Fruit fly (Drosophila melanogaster) whole organism, prepupa: ENCODE measurements around the gene CG9586.
A peak's percentile ranks its signal among the peaks of the same experiment; 100 is the strongest.

ENCODE experiments used
- CG10631 ChIP-seq: fragments of 200-800 bp; sonication (Bioruptor generic); optimal IDR thresholded peaks from 2 replicates; lab custom pipeline; 2016; ENCODE audit warnings: missing biosample characterization, missing genetic modification characterization
- CG11294 ChIP-seq: fragments of 200-800 bp; sonication (Bioruptor generic); IDR thresholded peaks from 2 replicates; pipeline ENCODE4 v1.3.6; 2022; ENCODE audit warnings: missing biosample characterization, missing genetic modification characterization
- CG11762 ChIP-seq: fragments of 200-800 bp; sonication (Bioruptor generic); optimal IDR thresholded peaks from 3 replicates; lab custom pipeline; 2016; ENCODE audit warnings: missing biosample characterization, missing genetic modification characterization; ENCODE audit not compliant: insufficient read depth
- CG11902 ChIP-seq: fragments of 200-800 bp; sonication (Bioruptor generic); optimal IDR thresholded peaks from 3 replicates; lab custom pipeline; 2016; ENCODE audit warnings: missing biosample characterization, missing genetic modification characterization
- CG15336 ChIP-seq: fragments of 200-800 bp; sonication (Bioruptor generic); IDR thresholded peaks from 2 replicates; pipeline ENCODE4 v1.3.6; 2022; ENCODE audit warnings: missing biosample characterization, missing genetic modification characterization
- CG1621 ChIP-seq: fragments of 200-800 bp; sonication (Bioruptor generic); optimal IDR thresholded peaks from 3 replicates; lab custom pipeline; 2018; ENCODE audit warnings: missing biosample characterization, mild to moderate bottlenecking, missing genetic modification characterization
- CG16779 ChIP-seq: fragments of 200-800 bp; sonication (Bioruptor generic); optimal IDR thresholded peaks from 3 replicates; lab custom pipeline; 2017; ENCODE audit warnings: missing biosample characterization, mild to moderate bottlenecking, missing genetic modification characterization
- CG32006 ChIP-seq: fragments of 200-800 bp; sonication (Bioruptor generic); optimal IDR thresholded peaks from 3 replicates; lab custom pipeline; 2017; ENCODE audit warnings: missing biosample characterization, mild to moderate bottlenecking, missing genetic modification characterization
- CG3919 ChIP-seq: fragments of 200-800 bp; sonication (Bioruptor generic); optimal IDR thresholded peaks from 3 replicates; lab custom pipeline; 2016; ENCODE audit warnings: missing biosample characterization, missing genetic modification characterization
- CG6163 ChIP-seq: fragments of 200-800 bp; sonication (Bioruptor generic); IDR thresholded peaks from 3 replicates; pipeline ENCODE4 v1.3.6; 2022; ENCODE audit warnings: missing biosample characterization, missing genetic modification characterization
- CG6276 ChIP-seq: fragments of 200-800 bp; sonication (Bioruptor generic); optimal IDR thresholded peaks from 2 replicates; lab custom pipeline; 2017; ENCODE audit warnings: missing biosample characterization, mild to moderate bottlenecking, missing genetic modification characterization
- CG6792 ChIP-seq: fragments of 200-800 bp; sonication (Bioruptor generic); optimal IDR thresholded peaks from 3 replicates; lab custom pipeline; 2016; ENCODE audit warnings: missing biosample characterization, missing genetic modification characterization
- CG6808 ChIP-seq: fragments of 200-800 bp; sonication (Bioruptor generic); optimal IDR thresholded peaks from 3 replicates; lab custom pipeline; 2017; ENCODE audit warnings: missing biosample characterization, missing genetic modification characterization, mild to moderate bottlenecking, moderate library complexity, missing genetic modification reagents
- CG8119 ChIP-seq: fragments of 200-800 bp; sonication (Bioruptor generic); IDR thresholded peaks from 3 replicates; pipeline ENCODE4 v1.3.6; 2022; ENCODE audit warnings: missing biosample characterization, missing genetic modification characterization
- CG8319 ChIP-seq: fragments of 200-800 bp; sonication (Bioruptor generic); optimal IDR thresholded peaks from 3 replicates; lab custom pipeline; 2016; ENCODE audit warnings: missing biosample characterization, missing genetic modification characterization
- CG8632 ChIP-seq: fragments of 200-800 bp; sonication (Bioruptor generic); optimal IDR thresholded peaks from 3 replicates; lab custom pipeline; 2016; ENCODE audit warnings: missing biosample characterization, missing genetic modification characterization
- CG9139 ChIP-seq: fragments of 200-800 bp; sonication (Bioruptor generic); optimal IDR thresholded peaks from 3 replicates; lab custom pipeline; 2017; ENCODE audit warnings: missing biosample characterization, mild to moderate bottlenecking, missing genetic modification characterization
- Eip75B ChIP-seq: fragments of 200-800 bp; sonication (Bioruptor generic); optimal IDR thresholded peaks from 3 replicates; lab custom pipeline; 2016; ENCODE audit warnings: missing biosample characterization, missing genetic modification characterization
- Eip78C ChIP-seq: fragments of 200-800 bp; sonication (Bioruptor generic); peaks from one replicate; lab custom pipeline; 2016; ENCODE audit warnings: missing biosample characterization, missing genetic modification characterization
- Eip93F ChIP-seq: fragments of 200-800 bp; sonication (Bioruptor generic); optimal IDR thresholded peaks from 2 replicates; lab custom pipeline; 2016; ENCODE audit warnings: missing biosample characterization, mild to moderate bottlenecking, missing genetic modification characterization
- Ets21C ChIP-seq: fragments of 200-800 bp; sonication (Bioruptor generic); optimal IDR thresholded peaks from 3 replicates; lab custom pipeline; 2016; ENCODE audit warnings: missing biosample characterization, missing genetic modification characterization
- Ets96B ChIP-seq: fragments of 200-800 bp; optimal IDR thresholded peaks from 2 replicates; lab custom pipeline; 2019; ENCODE audit warnings: missing biosample characterization, mild to moderate bottlenecking, missing genetic modification characterization, moderate library complexity
- Gug ChIP-seq: fragments of 200-800 bp; sonication (Bioruptor generic); IDR thresholded peaks from 2 replicates; pipeline ENCODE4 v1.3.6; 2022; ENCODE audit warnings: missing biosample characterization, missing genetic modification characterization
- Hr39 ChIP-seq: fragments of 200-800 bp; sonication (Bioruptor generic); optimal IDR thresholded peaks from 2 replicates; lab custom pipeline; 2016; ENCODE audit warnings: missing biosample characterization, missing genetic modification characterization
- Hr4 ChIP-seq: fragments of 200-800 bp; sonication (Bioruptor generic); optimal IDR thresholded peaks from 3 replicates; lab custom pipeline; 2016; ENCODE audit warnings: missing biosample characterization, missing genetic modification characterization
- OdsH ChIP-seq: fragments of 200-800 bp; sonication (Bioruptor generic); optimal IDR thresholded peaks from 3 replicates; lab custom pipeline; 2016; ENCODE audit warnings: missing biosample characterization, missing genetic modification characterization
- Sox14 ChIP-seq: fragments of 200-800 bp; sonication (Bioruptor generic); optimal IDR thresholded peaks from 3 replicates; lab custom pipeline; 2016; ENCODE audit warnings: missing biosample characterization, missing genetic modification characterization
- Sox15 ChIP-seq: fragments of 200-800 bp; sonication (Bioruptor generic); optimal IDR thresholded peaks from 3 replicates; lab custom pipeline; 2016; ENCODE audit warnings: missing biosample characterization, missing genetic modification characterization
- achi ChIP-seq: fragments of 200-800 bp; sonication (Bioruptor generic); optimal IDR thresholded peaks from 3 replicates; lab custom pipeline; 2016; ENCODE audit warnings: missing biosample characterization, missing genetic modification characterization
- dsx ChIP-seq: fragments of 200-800 bp; optimal IDR thresholded peaks from 3 replicates; lab custom pipeline; 2019; ENCODE audit warnings: missing biosample characterization, mild to moderate bottlenecking, missing genetic modification characterization, moderate library complexity; ENCODE audit not compliant: poor library complexity, severe bottlenecking
- eg ChIP-seq: fragments of 200-800 bp; sonication (Bioruptor generic); IDR thresholded peaks from 3 replicates; pipeline ENCODE4 v1.3.6; 2022; ENCODE audit warnings: missing biosample characterization, missing genetic modification characterization
- esn ChIP-seq: fragments of 200-800 bp; sonication (Bioruptor generic); optimal IDR thresholded peaks from 2 replicates; lab custom pipeline; 2016; ENCODE audit warnings: missing biosample characterization, mild to moderate bottlenecking, missing genetic modification characterization, moderate library complexity
- fd59A ChIP-seq: fragments of 200-800 bp; sonication (Bioruptor generic); optimal IDR thresholded peaks from 2 replicates; lab custom pipeline; 2017; ENCODE audit warnings: missing biosample characterization, mild to moderate bottlenecking, missing genetic modification characterization, missing genetic modification reagents
- fd85E ChIP-seq: fragments of 200-800 bp; sonication (Bioruptor generic); optimal IDR thresholded peaks from 3 replicates; lab custom pipeline; 2016; ENCODE audit warnings: missing biosample characterization, missing genetic modification characterization
- fkh ChIP-seq: fragments of 200-800 bp; sonication (Bioruptor generic); optimal IDR thresholded peaks from 3 replicates; lab custom pipeline; 2017; ENCODE audit warnings: missing biosample characterization, mild to moderate bottlenecking, missing genetic modification characterization, moderate library complexity
- lz ChIP-seq: fragments of 200-800 bp; sonication (Bioruptor generic); optimal IDR thresholded peaks from 3 replicates; lab custom pipeline; 2016; ENCODE audit warnings: missing biosample characterization, missing genetic modification characterization
- net ChIP-seq: fragments of 200-800 bp; sonication (Bioruptor generic); optimal IDR thresholded peaks from 3 replicates; lab custom pipeline; 2016; ENCODE audit warnings: missing biosample characterization, missing genetic modification characterization
- pdm3 ChIP-seq: fragments of 200-800 bp; sonication (Bioruptor generic); optimal IDR thresholded peaks from 3 replicates; lab custom pipeline; 2016; ENCODE audit warnings: missing biosample characterization, missing genetic modification characterization
- spab ChIP-seq: fragments of 200-800 bp; sonication (Bioruptor generic); optimal IDR thresholded peaks from 2 replicates; lab custom pipeline; 2017; ENCODE audit warnings: missing biosample characterization, mild to moderate bottlenecking, missing genetic modification characterization, missing genetic modification reagents
- svp ChIP-seq: fragments of 200-800 bp; sonication (Bioruptor generic); peaks from one replicate; lab custom pipeline; 2016; ENCODE audit warnings: missing biosample characterization, missing genetic modification characterization

CG9586 gene

dm6 chr2L:9160090-9160489 lies 6.2 kb downstream of the CG9586 start:
- TF ChIP-seq CG8632 (GFP tag; lab: Kevin White, UChicago) (no peak), CG6808 (no peak), Sox14 (GFP tag; lab: Kevin White, UChicago) (no peak), CG3919 (GFP tag; lab: Kevin White, UChicago) (no peak), Eip75B (GFP tag; lab: Kevin White, UChicago) (no peak), Hr4 (GFP tag; lab: Kevin White, UChicago) (no peak), Ets96B (tag; lab: Kevin White, UChicago) (no peak), Eip78C (no peak), CG8319 (GFP tag; lab: Kevin White, UChicago) (no peak), fd59A (GFP tag; lab: Kevin White, UChicago) (no peak), CG6792 (GFP tag; lab: Kevin White, UChicago) (no peak), esn (GFP tag; lab: Kevin White, UChicago) (no peak), Eip93F (no peak), CG9139 (GFP tag; lab: Kevin White, UChicago) (no peak), CG11902 (GFP tag; lab: Kevin White, UChicago) (no peak), dsx (GFP tag; lab: Kevin White, UChicago) (no peak), lz (GFP tag; lab: Kevin White, UChicago) (no peak), eg (GFP tag; lab: Robert Waterston, UW) (no peak)

DNA sequence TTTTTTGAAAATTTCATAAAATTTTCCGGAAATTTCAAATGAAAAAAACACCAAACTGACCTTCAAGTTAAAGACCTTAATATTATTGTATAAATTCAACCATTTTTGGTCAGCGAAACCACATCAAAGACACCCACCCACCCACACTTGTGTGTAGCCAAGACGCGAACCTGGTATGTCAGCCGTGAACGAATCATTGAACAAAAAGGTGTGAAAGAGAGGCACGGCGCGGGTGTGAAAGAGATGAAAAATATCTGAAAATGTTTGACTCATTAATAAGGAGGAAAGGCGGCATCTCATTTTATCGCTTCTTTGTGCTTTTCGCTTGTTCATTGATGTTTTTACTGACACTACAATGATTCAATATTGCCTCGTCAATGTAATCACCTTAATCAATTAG lies 8.0 kb downstream of the CG9586 start:
- TF ChIP-seq Sox15 (GFP tag; lab: Kevin White, UChicago) (no peak), Hr39 (GFP tag; lab: Kevin White, UChicago) (no peak), Eip93F (no peak), Eip78C (no peak), Sox14 (GFP tag; lab: Kevin White, UChicago) (peak; percentile 71), CG1621 (tag; lab: Kevin White, UChicago) (no peak), OdsH (GFP tag; lab: Kevin White, UChicago) (no peak), fd85E (GFP tag; lab: Kevin White, UChicago) (no peak)

DNA sequence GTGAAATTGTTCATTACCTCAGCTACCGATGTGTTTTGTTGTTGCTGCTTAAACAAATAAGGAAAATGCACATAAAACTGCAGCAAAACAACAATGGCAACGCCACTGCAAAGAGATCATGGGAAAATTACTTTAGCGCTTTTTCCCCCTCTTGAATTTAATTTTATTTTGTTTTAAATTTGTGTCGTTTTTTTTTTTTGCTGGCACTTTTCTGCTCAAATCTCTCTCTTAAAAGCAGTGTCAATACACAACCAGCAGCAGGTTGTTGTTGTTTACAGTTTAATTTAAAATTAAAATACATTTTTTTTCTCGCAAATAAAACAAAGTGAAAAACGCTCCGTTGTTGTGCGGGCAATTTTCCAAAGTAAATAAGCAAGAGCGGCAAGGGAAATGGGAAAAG lies 8.5 kb downstream of the CG9586 start:
- 0 out of 3 replicates have a peak, but pooled peaks have one; percentile 35 for TF ChIP-seq eg (GFP tag; lab: Robert Waterston, UW)
- no peak for TF ChIP-seq CG11294 (GFP tag; lab: Robert Waterston, UW)
- TF ChIP-seq, all 60 proteins: peak for 1

DNA sequence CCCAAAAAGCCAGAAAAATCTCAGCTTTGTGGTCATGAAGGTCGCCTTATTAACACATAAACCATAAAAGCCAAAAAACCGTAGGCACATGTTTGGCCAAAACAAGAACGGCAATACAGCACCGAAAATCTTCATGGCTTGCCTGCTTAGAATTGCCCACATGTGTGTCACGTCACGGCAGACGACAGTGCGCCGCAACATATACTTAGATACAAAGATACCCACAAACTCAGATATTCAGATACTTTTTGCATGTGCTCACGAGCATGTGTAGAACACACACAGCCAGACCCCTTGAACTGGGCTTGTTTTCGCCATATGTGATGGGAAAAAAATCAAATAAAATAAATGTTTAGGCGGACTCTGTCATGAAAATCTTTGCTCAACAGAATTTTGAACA lies 15.5 kb downstream of the CG9586 start:
- TF ChIP-seq eg (GFP tag; lab: Robert Waterston, UW) (no peak), dsx (GFP tag; lab: Kevin White, UChicago) (no peak), CG6163 (GFP tag; lab: Robert Waterston, UW) (no peak), net (GFP tag; lab: Kevin White, UChicago) (no peak), fkh (GFP tag; lab: Kevin White, UChicago) (no peak)

- no peak for TF ChIP-seq Gug (GFP tag; lab: Robert Waterston, UW)
- peak; percentile 3 for TF ChIP-seq svp (GFP tag; lab: Kevin White, UChicago)
Measured at dm6 chr2L:9150112-9150511, 16.2 kb downstream of the CG9586 start.

DNA sequence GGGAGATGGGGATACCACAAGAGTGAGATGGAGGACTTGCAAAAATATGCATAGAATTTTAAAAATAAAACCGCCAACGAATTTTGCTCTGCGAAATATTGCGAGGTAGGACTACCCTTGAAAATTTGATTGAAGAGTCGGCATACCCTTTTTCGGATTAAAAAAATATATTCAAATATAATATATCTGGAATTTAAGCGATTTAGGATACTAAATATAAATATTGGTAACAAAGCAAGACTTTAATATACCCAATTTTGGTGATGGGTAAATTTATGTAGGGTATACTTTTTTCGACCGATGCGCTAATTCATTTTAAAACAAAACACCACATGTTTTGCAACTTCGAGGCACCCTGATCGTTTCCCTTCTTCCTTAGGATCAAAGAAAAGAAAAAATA lies 16.9 kb downstream of the CG9586 start:
- TF ChIP-seq CG32006 (GFP tag; lab: Kevin White, UChicago): peak; percentile 23
- TF ChIP-seq svp (GFP tag; lab: Kevin White, UChicago): peak; percentile 3
- peak; percentile 37 for TF ChIP-seq achi (GFP tag; lab: Kevin White, UChicago)
- TF ChIP-seq CG8632 (GFP tag; lab: Kevin White, UChicago): no peak
- peak; percentile 49; the same call in 1 of the 3 replicates for TF ChIP-seq CG8119 (GFP tag; lab: Robert Waterston, UW)
- peak; percentile 39 for TF ChIP-seq Ets96B (tag; lab: Kevin White, UChicago)
- no peak for TF ChIP-seq spab (GFP tag; lab: Kevin White, UChicago)
- TF ChIP-seq CG6276 (GFP tag; lab: Kevin White, UChicago): no peak
- peak; percentile 56 for TF ChIP-seq CG15336
- no peak for TF ChIP-seq CG16779 (tag; lab: Kevin White, UChicago)
- TF ChIP-seq esn (GFP tag; lab: Kevin White, UChicago): peak; percentile 21
- peak; percentile 25; the same call in 1 of the 2 replicates for TF ChIP-seq Gug (GFP tag; lab: Robert Waterston, UW)
- TF ChIP-seq Eip93F: no peak
- peak; percentile 54 for TF ChIP-seq eg (GFP tag; lab: Robert Waterston, UW)
- peak; percentile 48 for TF ChIP-seq CG10631 (GFP tag; lab: Kevin White, UChicago)
- peak; percentile 11 for TF ChIP-seq Hr4 (GFP tag; lab: Kevin White, UChicago)
- peak; percentile 71 for TF ChIP-seq Eip78C
- peak; percentile 18 for TF ChIP-seq pdm3 (GFP tag; lab: Kevin White, UChicago)
- TF ChIP-seq OdsH (GFP tag; lab: Kevin White, UChicago): peak; percentile 12
- no peak for TF ChIP-seq Ets21C (GFP tag; lab: Kevin White, UChicago)
- TF ChIP-seq CG6163 (GFP tag; lab: Robert Waterston, UW): peak; percentile 66; the same call in 2 of the 3 replicates
- no peak for TF ChIP-seq CG11762 (GFP tag; lab: Kevin White, UChicago)
